Worm (Caenorhabditis elegans) whole organism, late embryonic: ENCODE measurements around the gene csn-6.
A peak's percentile ranks its signal among the peaks of the same experiment; 100 is the strongest.

Experiments used
- F13H6.1 ChIP-seq: sonication (generic microtip); optimal IDR thresholded peaks from 2 replicates; lab custom pipeline; 2016; ENCODE audit warnings: missing genetic modification characterization, missing compliant biosample characterization
- K02D7.2 ChIP-seq: sonication (generic microtip); optimal IDR thresholded peaks from 2 replicates; lab custom pipeline; 2017; ENCODE audit warnings: mild to moderate bottlenecking, missing genetic modification characterization, missing compliant biosample characterization
- ahr-1 ChIP-seq: sonication (generic microtip); optimal IDR thresholded peaks from 2 replicates; lab custom pipeline; 2016; ENCODE audit warnings: missing genetic modification characterization, missing compliant biosample characterization
- ama-1 ChIP-seq: fragments of 150-350 bp; optimal IDR thresholded peaks from 2 replicates; lab custom pipeline; 2014
- ceh-14 ChIP-seq: sonication (generic microtip); optimal IDR thresholded peaks from 2 replicates; lab custom pipeline; 2016; ENCODE audit warnings: missing genotype, missing genetic modification characterization, missing compliant biosample characterization
- ceh-18 ChIP-seq: sonication (generic microtip); optimal IDR thresholded peaks from 2 replicates; lab custom pipeline; 2016; ENCODE audit warnings: missing genetic modification characterization, missing compliant biosample characterization
- ceh-24 ChIP-seq: sonication (generic microtip); optimal IDR thresholded peaks from 2 replicates; lab custom pipeline; 2016; ENCODE audit warnings: mild to moderate bottlenecking, missing genetic modification characterization, missing compliant biosample characterization
- ceh-30 ChIP-seq: fragments of 150-350 bp; optimal IDR thresholded peaks from 2 replicates; lab custom pipeline; 2014; ENCODE audit warnings: missing biosample characterization, missing genetic modification characterization
- ceh-31 ChIP-seq: sonication (generic microtip); optimal IDR thresholded peaks from 2 replicates; lab custom pipeline; 2016; ENCODE audit warnings: missing genetic modification characterization, missing compliant biosample characterization
- ceh-34 ChIP-seq: sonication (generic microtip); optimal IDR thresholded peaks from 2 replicates; lab custom pipeline; 2016; ENCODE audit warnings: mild to moderate bottlenecking, missing genetic modification characterization, missing compliant biosample characterization
- ceh-6 ChIP-seq: fragments of 200-800 bp; sonication (Bioruptor generic); optimal IDR thresholded peaks from 2 replicates; lab custom pipeline; 2018; ENCODE audit warnings: mild to moderate bottlenecking, missing genetic modification characterization, missing compliant biosample characterization
- che-1 ChIP-seq: sonication (generic microtip); optimal IDR thresholded peaks from 2 replicates; lab custom pipeline; 2016; ENCODE audit warnings: mild to moderate bottlenecking, missing genetic modification characterization, missing compliant biosample characterization
- dmd-4 ChIP-seq: sonication (generic microtip); optimal IDR thresholded peaks from 2 replicates; lab custom pipeline; 2016; ENCODE audit warnings: borderline replicate concordance, missing genetic modification characterization, missing compliant biosample characterization
- elt-2 ChIP-seq: sonication (generic microtip); optimal IDR thresholded peaks from 2 replicates; lab custom pipeline; 2016; ENCODE audit warnings: missing genetic modification reagents, missing genetic modification characterization, missing compliant biosample characterization
- eyg-1 ChIP-seq: sonication (generic microtip); optimal IDR thresholded peaks from 2 replicates; lab custom pipeline; 2016; ENCODE audit warnings: missing genotype, missing genetic modification characterization, missing compliant biosample characterization
- fkh-6 ChIP-seq: sonication (generic microtip); optimal IDR thresholded peaks from 2 replicates; lab custom pipeline; 2016; ENCODE audit warnings: missing genetic modification characterization, missing compliant biosample characterization
- gmeb-2 ChIP-seq: sonication (generic microtip); optimal IDR thresholded peaks from 2 replicates; lab custom pipeline; 2016; ENCODE audit warnings: missing genetic modification characterization, inconsistent platforms, missing compliant biosample characterization
- hlh-15 ChIP-seq: sonication (generic microtip); optimal IDR thresholded peaks from 2 replicates; lab custom pipeline; 2016; ENCODE audit warnings: missing genetic modification characterization, missing compliant biosample characterization
- hlh-8 ChIP-seq: sonication (generic microtip); optimal IDR thresholded peaks from 2 replicates; lab custom pipeline; 2016; ENCODE audit warnings: missing genotype, missing genetic modification characterization, missing compliant biosample characterization
- lin-11 ChIP-seq: fragments of 200-800 bp; sonication (Bioruptor generic); optimal IDR thresholded peaks from 2 replicates; lab custom pipeline; 2018; ENCODE audit warnings: mild to moderate bottlenecking, missing genetic modification characterization, missing compliant biosample characterization
- mec-3 ChIP-seq: sonication (generic microtip); optimal IDR thresholded peaks from 2 replicates; lab custom pipeline; 2016; ENCODE audit warnings: borderline replicate concordance, missing genetic modification characterization, missing compliant biosample characterization
- nfya-1 ChIP-seq: sonication (generic microtip); optimal IDR thresholded peaks from 2 replicates; lab custom pipeline; 2017; ENCODE audit warnings: missing genetic modification characterization, mild to moderate bottlenecking, missing compliant biosample characterization, antibody characterized with exemption, moderate library complexity
- odd-2 ChIP-seq: sonication (generic microtip); optimal IDR thresholded peaks from 2 replicates; lab custom pipeline; 2017; ENCODE audit warnings: antibody characterized with exemption, mild to moderate bottlenecking, missing genetic modification characterization, missing compliant biosample characterization
- pax-1 ChIP-seq: fragments of 150-350 bp; optimal IDR thresholded peaks from 2 replicates; lab custom pipeline; 2014; ENCODE audit warnings: missing biosample characterization, missing genetic modification characterization
- pha-2 ChIP-seq: sonication (generic microtip); optimal IDR thresholded peaks from 2 replicates; lab custom pipeline; 2017; ENCODE audit warnings: mild to moderate bottlenecking, missing genetic modification characterization, missing compliant biosample characterization
- ref-2 ChIP-seq: sonication (generic microtip); optimal IDR thresholded peaks from 2 replicates; lab custom pipeline; 2016; ENCODE audit warnings: missing genetic modification characterization, missing compliant biosample characterization
- unc-3 ChIP-seq, 2 experiments: fragments of 200-800 bp in 1 of 2; sonication (Bioruptor generic) in 1 of 2; sonication (generic microtip) in 1 of 2; conservative IDR thresholded peaks in 1 of 2; optimal IDR thresholded peaks in 1 of 2; 2 replicates each; pipeline versions ENCODE4 v1.3.6 to Lab custom; 2016 to 2022; ENCODE audit warnings: missing compliant biosample characterization in 2 of 2, missing genetic modification characterization in 2 of 2, missing genetic modification reagents in 1 of 2
- unc-42 ChIP-seq: sonication (generic microtip); optimal IDR thresholded peaks from 2 replicates; lab custom pipeline; 2016; ENCODE audit warnings: missing genotype, missing genetic modification characterization, missing compliant biosample characterization

Gene csn-6

DNA sequence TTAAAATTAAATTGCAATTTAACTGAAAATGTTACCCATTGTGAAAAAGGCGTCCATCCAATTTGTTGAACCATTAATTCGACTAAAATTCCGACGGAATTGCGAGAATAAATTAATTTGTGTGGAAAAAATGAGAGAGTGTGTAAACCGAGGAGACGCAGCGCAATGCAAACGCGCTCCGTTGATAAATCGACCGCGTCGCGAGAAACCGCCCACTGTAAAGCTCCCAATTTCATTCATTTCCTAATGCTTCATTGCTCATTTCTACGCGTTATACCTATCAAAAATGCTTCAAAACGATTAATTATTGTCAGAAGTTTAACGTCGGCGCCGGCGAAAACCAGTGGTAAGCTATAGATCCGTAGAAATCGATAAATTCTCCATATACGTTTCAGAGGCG, 2.9 kb upstream of the csn-6 start, which contains the start of the genes Y67H2A.2 and micu-1 (continued):
- TF ChIP-seq ceh-31 = peak; percentile 51
- TF ChIP-seq, all 69 proteins: peak for 14

DNA sequence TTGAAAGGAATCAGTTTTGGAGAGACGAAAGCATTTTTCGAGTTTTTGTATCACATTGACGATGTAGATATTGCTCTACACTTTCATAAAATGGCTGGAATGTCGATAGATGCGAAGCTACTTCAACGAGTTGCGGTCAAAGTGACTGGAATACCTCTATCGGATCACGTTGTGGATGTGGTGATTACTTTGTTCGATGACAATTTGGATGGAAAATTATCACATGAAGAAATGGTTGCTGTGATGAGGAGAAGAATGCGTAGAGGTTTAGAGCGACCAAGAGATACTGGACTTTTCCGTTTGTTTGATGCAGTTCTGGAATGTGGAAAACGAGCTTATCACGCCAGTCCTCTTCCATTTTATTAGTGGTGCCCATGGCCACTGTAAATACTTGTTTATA, 976 bp upstream of the csn-6 start:
- TF ChIP-seq ceh-6 = no peak
- TF ChIP-seq elt-2 (tag; lab: Kevin White, UChicago) = no peak
- TF ChIP-seq ama-1 (lab: Kevin White, UChicago) = no peak
- TF ChIP-seq dmd-4 (tag; lab: Kevin White, UChicago) = no peak
- TF ChIP-seq odd-2 (tag; lab: Kevin White, UChicago) = no peak
- TF ChIP-seq ceh-34 (tag; lab: Kevin White, UChicago) = no peak
- TF ChIP-seq unc-42 = no peak
- no peak for TF ChIP-seq fkh-6 (tag; lab: Kevin White, UChicago)

DNA sequence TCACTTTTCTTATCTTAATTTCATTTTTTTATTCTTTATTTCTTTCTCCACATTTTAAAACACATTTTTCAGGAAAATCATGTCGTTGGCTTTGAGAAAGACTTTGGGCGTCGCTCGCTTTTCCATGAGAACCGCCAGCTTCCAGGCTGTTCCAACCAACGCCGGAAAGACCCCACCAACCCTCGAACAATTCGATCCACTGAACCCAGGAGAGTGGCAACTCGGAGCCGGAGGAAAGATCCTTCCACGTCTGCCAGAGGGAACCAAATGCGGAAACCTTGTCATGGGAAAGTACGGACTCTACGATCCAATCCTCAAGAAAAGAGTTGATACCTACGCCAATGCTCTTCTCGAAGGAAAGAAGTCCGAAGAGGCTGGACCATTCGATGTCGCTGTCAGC, 515 bp upstream of the csn-6 start, which contains the start of gene kdp-1:
Gene kdp-1, plus strand, starts transcription at position 80 of the 400 bp plus-strand sequence.
- TF ChIP-seq ahr-1 (no peak), ceh-14 (tag; lab: Kevin White, UChicago) (no peak), ceh-30 (no peak)

DNA sequence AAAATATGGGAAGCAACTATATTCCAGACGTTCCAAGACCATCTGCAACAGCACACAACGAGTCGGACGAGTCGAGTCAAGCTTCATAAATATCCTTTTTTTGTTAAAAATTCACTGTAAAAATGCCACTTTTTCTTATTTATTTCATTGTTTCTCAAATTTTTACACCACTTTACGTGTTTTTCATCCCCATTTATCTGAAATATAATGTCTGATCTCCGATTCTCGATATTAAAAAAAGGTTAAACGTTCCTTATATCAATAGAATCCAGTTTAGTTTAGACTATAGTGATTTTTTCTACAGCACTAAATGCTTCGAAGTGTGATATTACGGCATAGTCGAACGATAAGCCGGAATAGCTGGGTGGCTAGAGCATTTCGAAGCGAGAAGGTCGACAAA, 2.8 kb downstream of the csn-6 start, which contains the start of gene Y67H2A.7:
Gene Y67H2A.7, plus strand, starts transcription at position 301 of the 400 bp plus-strand sequence.
- TF ChIP-seq K02D7.2 (tag; lab: Kevin White, UChicago) = no peak
- TF ChIP-seq F13H6.1 (tag; lab: Kevin White, UChicago) = no peak
- no peak for TF ChIP-seq hlh-8
- no peak for TF ChIP-seq hlh-15 (tag; lab: Kevin White, UChicago)
- no peak for TF ChIP-seq ref-2 (tag; lab: Kevin White, UChicago)
- TF ChIP-seq ama-1 (lab: Kevin White, UChicago) = no peak
- no peak for TF ChIP-seq pax-1 (tag; lab: Kevin White, UChicago)
- TF ChIP-seq pha-2 = no peak
- TF ChIP-seq che-1 = no peak
- no peak for TF ChIP-seq ahr-1
- TF ChIP-seq lin-11 (tag; lab: Kevin White, UChicago) = no peak

DNA sequence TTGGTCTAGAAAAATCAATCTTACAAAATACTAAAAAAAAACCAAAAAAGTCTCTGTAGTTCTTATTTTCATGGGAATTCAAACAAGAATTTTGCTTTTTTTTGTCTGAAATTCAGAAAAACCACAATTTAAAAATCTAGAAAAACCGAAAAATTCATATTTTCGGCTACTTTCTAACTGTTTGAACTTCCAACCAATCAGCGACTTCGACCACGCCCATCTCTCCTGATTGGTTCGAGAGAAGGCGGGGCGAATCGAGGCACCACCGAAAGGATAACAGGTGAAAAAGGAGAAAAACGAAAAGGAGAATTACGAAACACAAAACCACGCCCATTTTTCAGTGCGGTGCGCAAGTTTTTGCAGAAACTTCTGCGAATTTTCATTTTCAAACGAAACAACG, 4.2 kb downstream of the csn-6 start:
- no peak for TF ChIP-seq ceh-18 (tag; lab: Kevin White, UChicago)
- TF ChIP-seq nfya-1 = peak; percentile 62

DNA sequence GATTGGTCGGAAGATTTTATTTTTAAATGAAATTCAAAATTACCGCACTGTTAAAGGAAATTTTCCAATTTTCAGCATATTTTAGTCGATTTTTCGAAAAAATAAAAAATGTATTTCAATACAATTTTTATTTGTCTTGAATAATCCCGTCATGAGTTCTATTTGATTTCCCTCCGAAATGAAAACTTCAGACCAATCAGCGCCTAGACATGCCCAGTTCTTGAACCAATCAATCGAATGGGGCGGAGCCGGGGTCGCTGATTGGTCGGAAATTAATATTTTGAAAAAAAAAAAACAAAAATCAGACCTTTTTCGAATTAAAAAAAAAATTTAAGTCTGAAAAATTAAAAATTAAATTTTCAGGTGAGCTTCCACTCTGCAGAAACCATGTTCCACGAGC, 9.0 kb downstream of the csn-6 start:
- TF ChIP-seq nfya-1 (peak; percentile 64), gmeb-2 (tag; lab: Kevin White, UChicago) (no peak), eyg-1 (no peak)

DNA sequence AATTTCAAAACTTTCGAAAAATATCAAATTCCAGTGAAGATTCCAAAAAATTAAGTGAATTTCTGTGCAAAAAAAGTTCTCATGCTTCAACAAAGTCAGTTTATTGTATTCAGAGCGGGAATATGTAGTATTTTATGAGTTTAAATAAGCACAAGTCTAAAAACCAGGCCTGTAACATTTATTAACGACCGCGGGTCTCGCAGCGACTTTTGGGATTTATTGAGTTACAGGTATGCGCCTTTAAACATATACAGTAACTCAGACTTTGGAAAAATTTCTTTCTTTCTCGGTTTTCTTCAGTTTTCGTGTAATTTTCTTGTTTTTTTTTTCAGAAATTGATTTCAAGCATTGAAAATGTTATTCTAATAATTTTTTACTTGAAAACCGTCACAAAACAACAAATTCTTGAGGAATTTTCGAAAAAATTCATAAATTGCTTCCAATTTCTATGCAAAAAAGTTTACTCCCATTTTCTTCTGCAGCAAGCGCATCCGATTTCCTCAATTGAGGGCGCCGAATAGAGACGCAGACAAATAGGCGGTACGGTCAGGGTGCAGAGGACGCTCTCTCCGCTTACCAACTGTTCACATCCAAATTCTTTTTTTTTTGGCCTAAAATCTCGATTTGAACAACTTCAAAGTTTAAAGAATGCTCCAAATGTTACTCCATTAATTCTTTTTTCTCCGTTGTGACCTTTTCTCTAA, 10.9 kb downstream of the csn-6 start:
- TF ChIP-seq nfya-1 (peak; percentile 11), ceh-34 (tag; lab: Kevin White, UChicago) (no peak), ceh-24 (no peak)

DNA sequence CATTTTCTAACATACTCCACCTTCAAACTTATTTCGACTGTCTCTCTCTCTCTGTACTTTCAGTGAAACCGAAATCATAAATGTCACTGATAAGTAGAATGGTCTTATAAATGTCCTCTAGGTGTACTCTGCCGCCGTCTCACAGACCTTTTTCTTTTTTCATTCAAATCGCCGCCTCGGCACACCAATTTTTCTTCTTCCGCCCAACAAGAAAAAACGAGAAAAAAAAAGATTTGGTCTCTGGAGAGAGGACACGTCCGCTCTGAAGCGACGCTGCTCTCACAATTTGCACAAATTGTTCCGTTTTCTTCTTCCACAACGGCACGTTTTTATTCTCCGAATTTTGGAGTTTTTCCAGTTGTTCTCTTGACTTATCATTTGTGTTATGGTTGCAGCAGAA, 12.5 kb downstream of the csn-6 start:
- TF ChIP-seq unc-42 (no peak), unc-3 (GFP tag; conservative IDR thresholded peaks at IDR 0.05; lab: Robert Waterston, UW) (no peak), unc-3 (tag; optimal IDR thresholded peaks at IDR 0.05; lab: Kevin White, UChicago) (no peak), nfya-1 (no peak), fkh-6 (tag; lab: Kevin White, UChicago) (no peak), mec-3 (no peak), ceh-24 (no peak)
